Worm (Caenorhabditis elegans) whole organism, late embryonic: Measurements from ENCODE around the gene tbx-38.

Source experiments
- ama-1 ChIP-seq: fragments of 150-350 bp; optimal IDR thresholded peaks from 2 replicates; lab custom pipeline; 2014
- ceh-9 ChIP-seq: sonication (generic microtip); optimal IDR thresholded peaks from 2 replicates; lab custom pipeline; 2016; ENCODE audit warnings: mild to moderate bottlenecking, missing genetic modification characterization, inconsistent platforms, missing compliant biosample characterization
- tbx-2 ChIP-seq: sonication (generic microtip); optimal IDR thresholded peaks from 2 replicates; lab custom pipeline; 2016; ENCODE audit warnings: missing genetic modification characterization, missing compliant biosample characterization

- no peak for TF ChIP-seq tbx-2 (tag; lab: Kevin White, UChicago)
- TF ChIP-seq ceh-9, result no peak
- no peak for TF ChIP-seq ama-1 (lab: Kevin White, UChicago)
Measured at ce11 chrIII:11738482-11738881, 47.4 kb downstream of the tbx-38 start.
